Fruit fly (Drosophila melanogaster) whole organism, embryonic: ENCODE measurements around the gene CG7458.

Experiments used
- CG10462 ChIP-seq: fragments of 200-800 bp; sonication (Bioruptor generic); optimal IDR thresholded peaks from 2 replicates; lab custom pipeline; 2016; ENCODE audit warnings: missing biosample characterization, missing genetic modification characterization
- CG2120 ChIP-seq: fragments of 200-800 bp; sonication (Bioruptor generic); optimal IDR thresholded peaks from 3 replicates; lab custom pipeline; 2016; ENCODE audit warnings: missing biosample characterization, missing genetic modification characterization
- CG4617 ChIP-seq: fragments of 200-800 bp; sonication (Bioruptor generic); optimal IDR thresholded peaks from 3 replicates; lab custom pipeline; 2016; ENCODE audit warnings: missing biosample characterization, missing genetic modification characterization, borderline replicate concordance
- Dfd ChIP-seq, 2 experiments: fragments of >200 bp; optimal IDR thresholded peaks; 2 replicates each; lab custom pipeline; 2017; ENCODE audit warnings: missing biosample characterization in 2 of 2, missing genetic modification characterization in 2 of 2
- Hsf ChIP-seq: fragments of 200-800 bp; sonication (Bioruptor generic); optimal IDR thresholded peaks from 3 replicates; lab custom pipeline; 2016; ENCODE audit warnings: missing biosample characterization, missing genetic modification characterization
- Lpt ChIP-seq: fragments of >200 bp; optimal IDR thresholded peaks from 2 replicates; lab custom pipeline; 2018; ENCODE audit warnings: missing biosample characterization, missing genetic modification characterization
- Mrtf ChIP-seq: fragments of 200-800 bp; sonication (Bioruptor generic); IDR thresholded peaks from 3 replicates; pipeline ENCODE4 v1.3.6; 2022; ENCODE audit warnings: missing biosample characterization, missing genetic modification characterization
- Taf1 ChIP-seq: fragments of 200-800 bp; sonication (Bioruptor generic); IDR thresholded peaks from 2 replicates; pipeline ENCODE4 v1.3.6; 2022; ENCODE audit warnings: missing biosample characterization, missing genetic modification characterization
- chm ChIP-seq: fragments of 200-800 bp; sonication (Bioruptor generic); IDR thresholded peaks from 2 replicates; pipeline ENCODE4 v1.3.6; 2022; ENCODE audit warnings: missing biosample characterization, missing genetic modification characterization
- phol ChIP-seq: fragments of 200-800 bp; sonication (Bioruptor generic); optimal IDR thresholded peaks from 3 replicates; lab custom pipeline; 2018; ENCODE audit warnings: missing biosample characterization, mild to moderate bottlenecking, missing genetic modification characterization, moderate library complexity

- TF ChIP-seq chm (GFP tag; lab: Robert Waterston, UW) (no peak), phol (no peak), CG10462 (no peak), Mrtf (GFP tag; lab: Robert Waterston, UW) (no peak), Taf1 (GFP tag; lab: Robert Waterston, UW) (no peak), Lpt (no peak), CG4617 (GFP tag; lab: Kevin White, UChicago) (no peak), CG2120 (no peak), Hsf (GFP tag; lab: Kevin White, UChicago) (no peak), Dfd (GFP tag; optimal IDR thresholded peaks at IDR 0.05; lab: Kevin White, UChicago) (no peak)
Measured at dm6 chr3L:21973640-21974039, 18.7 kb downstream of the CG7458 start.
